Worm (Caenorhabditis elegans): Measurements from ENCODE around the gene C05G5.5.

- no peak for TF ChIP-seq ztf-4 (tag; optimal IDR thresholded peaks at IDR 0.05)
- no peak for TF ChIP-seq zag-1 (tag; optimal IDR thresholded peaks at IDR 0.05)
- no peak for TF ChIP-seq lin-15B (tag; optimal IDR thresholded peaks at IDR 0.05)
- TF ChIP-seq fkh-2 (tag; optimal IDR thresholded peaks at IDR 0.05) = no peak
- TF ChIP-seq nhr-12 (tag; optimal IDR thresholded peaks at IDR 0.05) = no peak
- TF ChIP-seq pha-4 (tag; optimal IDR thresholded peaks at IDR 0.05) = no peak
- TF ChIP-seq unc-62 (GFP tag; optimal IDR thresholded peaks at IDR 0.05) = no peak
- TF ChIP-seq aly-2 (tag; optimal IDR thresholded peaks at IDR 0.05) = no peak
- TF ChIP-seq nhr-11 (tag; optimal IDR thresholded peaks at IDR 0.05) = no peak
- no peak for TF ChIP-seq nhr-237 (tag; optimal IDR thresholded peaks at IDR 0.05)
- TF ChIP-seq tbx-2 (tag; optimal IDR thresholded peaks at IDR 0.05) = no peak
- TF ChIP-seq nfya-1 (tag; optimal IDR thresholded peaks at IDR 0.05; ENCODE audit: insufficient read depth) = peak; percentile 13
- TF ChIP-seq ama-1 (optimal IDR thresholded peaks at IDR 0.05) = peak; percentile 64
- no peak for TF ChIP-seq elt-2 (tag; optimal IDR thresholded peaks at IDR 0.05)
Measured at ce11 chrX:14791195-14791739, 30.3 kb upstream of the C05G5.5 start.
